Fruit fly (Drosophila melanogaster) whole organism, embryonic: Measurements from ENCODE around the gene cerv.

Source experiments
- Atf3 ChIP-seq: fragments of 200-800 bp; sonication (Bioruptor generic); optimal IDR thresholded peaks from 3 replicates; lab custom pipeline; 2016; ENCODE audit warnings: missing biosample characterization, missing genetic modification characterization
- Atf6 ChIP-seq: fragments of 200-800 bp; sonication (Bioruptor generic); IDR thresholded peaks from 2 replicates; pipeline ENCODE4 v1.3.6; 2022; ENCODE audit warnings: missing biosample characterization, missing genetic modification characterization
- BtbVII ChIP-seq: fragments of 200-800 bp; sonication (Bioruptor generic); optimal IDR thresholded peaks from 3 replicates; lab custom pipeline; 2017; ENCODE audit warnings: missing biosample characterization, mild to moderate bottlenecking, missing genetic modification characterization
- CG11696 ChIP-seq: fragments of 200-800 bp; sonication (Bioruptor generic); IDR thresholded peaks from 2 replicates; pipeline ENCODE4 v1.3.6; 2022; ENCODE audit warnings: missing biosample characterization, missing genetic modification characterization
- CG1233 ChIP-seq: fragments of 200-800 bp; sonication (Bioruptor generic); optimal IDR thresholded peaks from 4 replicates; lab custom pipeline; 2018; ENCODE audit warnings: missing biosample characterization, mild to moderate bottlenecking, missing genetic modification characterization
- CG13775 ChIP-seq: fragments of 200-800 bp; sonication (Bioruptor generic); optimal IDR thresholded peaks from 3 replicates; lab custom pipeline; 2017; ENCODE audit warnings: missing biosample characterization, mild to moderate bottlenecking, missing genetic modification characterization
- CG1603 ChIP-seq: fragments of 200-800 bp; sonication (Bioruptor generic); optimal IDR thresholded peaks from 2 replicates; lab custom pipeline; 2019; ENCODE audit warnings: missing biosample characterization, mild to moderate bottlenecking, missing genetic modification characterization, moderate library complexity
- CG1647 ChIP-seq: fragments of 200-800 bp; sonication (Bioruptor generic); optimal IDR thresholded peaks from 3 replicates; lab custom pipeline; 2016; ENCODE audit warnings: missing biosample characterization, missing genetic modification characterization
- CG16779 ChIP-seq: fragments of 200-800 bp; sonication (Bioruptor generic); IDR thresholded peaks from 2 replicates; pipeline ENCODE4 v1.3.6; 2022; ENCODE audit warnings: missing biosample characterization, missing genetic modification characterization
- CG17328 ChIP-seq: fragments of 200-800 bp; sonication (Bioruptor generic); IDR thresholded peaks from 2 replicates; pipeline ENCODE4 v1.3.6; 2022; ENCODE audit warnings: missing biosample characterization, missing genetic modification characterization
- CG17361 ChIP-seq: fragments of 200-800 bp; sonication (Bioruptor generic); IDR thresholded peaks from 3 replicates; pipeline ENCODE4 v1.3.6; 2022; ENCODE audit warnings: missing biosample characterization, missing genetic modification characterization
- CG17385 ChIP-seq: fragments of 200-800 bp; sonication (Bioruptor generic); optimal IDR thresholded peaks from 3 replicates; lab custom pipeline; 2018; ENCODE audit warnings: missing biosample characterization, mild to moderate bottlenecking, missing genetic modification characterization
- CG17912 ChIP-seq: fragments of 200-800 bp; sonication (Bioruptor generic); optimal IDR thresholded peaks from 2 replicates; lab custom pipeline; 2018; ENCODE audit warnings: missing biosample characterization, mild to moderate bottlenecking, missing genetic modification characterization
- CG18011 ChIP-seq: fragments of 200-800 bp; sonication (Bioruptor generic); optimal IDR thresholded peaks from 2 replicates; lab custom pipeline; 2017; ENCODE audit warnings: missing biosample characterization, missing genetic modification characterization, mild to moderate bottlenecking, moderate library complexity, missing genotype
- CG31388 ChIP-seq: fragments of 200-800 bp; sonication (Bioruptor generic); optimal IDR thresholded peaks from 2 replicates; lab custom pipeline; 2016; ENCODE audit warnings: missing biosample characterization, missing genetic modification characterization
- CG32532 ChIP-seq: fragments of 200-800 bp; sonication (Bioruptor generic); IDR thresholded peaks from 2 replicates; pipeline ENCODE4 v1.3.6; 2022; ENCODE audit warnings: missing biosample characterization, missing genetic modification characterization
- CG33557 ChIP-seq: fragments of 200-800 bp; sonication (Bioruptor generic); optimal IDR thresholded peaks from 2 replicates; lab custom pipeline; 2019; ENCODE audit warnings: missing biosample characterization, mild to moderate bottlenecking, missing genetic modification characterization, moderate library complexity
- CG4617 ChIP-seq: fragments of 200-800 bp; sonication (Bioruptor generic); optimal IDR thresholded peaks from 3 replicates; lab custom pipeline; 2016; ENCODE audit warnings: missing biosample characterization, missing genetic modification characterization, borderline replicate concordance
- CG5245 ChIP-seq: fragments of 200-800 bp; sonication (Bioruptor generic); optimal IDR thresholded peaks from 3 replicates; lab custom pipeline; 2016; ENCODE audit warnings: missing biosample characterization, missing genetic modification characterization
- CG6254 ChIP-seq: fragments of 200-800 bp; sonication (Bioruptor generic); optimal IDR thresholded peaks from 3 replicates; lab custom pipeline; 2017; ENCODE audit warnings: mild to moderate bottlenecking, missing biosample characterization, missing genetic modification reagents, missing genetic modification characterization
- CG6689 ChIP-seq: fragments of 200-800 bp; sonication (Bioruptor generic); IDR thresholded peaks from 2 replicates; pipeline ENCODE4 v1.3.6; 2022; ENCODE audit warnings: missing biosample characterization, missing genetic modification characterization
- CG6854 ChIP-seq: fragments of 200-800 bp; sonication (Bioruptor generic); optimal IDR thresholded peaks from 3 replicates; lab custom pipeline; 2017; ENCODE audit warnings: missing biosample characterization, mild to moderate bottlenecking, missing genetic modification characterization
- CG9797 ChIP-seq: fragments of 200-800 bp; sonication (Bioruptor generic); optimal IDR thresholded peaks from 3 replicates; lab custom pipeline; 2018; ENCODE audit warnings: missing biosample characterization, mild to moderate bottlenecking, missing genetic modification characterization
- Camta ChIP-seq: fragments of 200-800 bp; sonication (Bioruptor generic); optimal IDR thresholded peaks from 2 replicates; lab custom pipeline; 2016; ENCODE audit warnings: missing biosample characterization, missing genetic modification characterization
- D19A ChIP-seq: fragments of 200-800 bp; optimal IDR thresholded peaks from 3 replicates; lab custom pipeline; 2019; ENCODE audit warnings: missing biosample characterization, mild to moderate bottlenecking, missing genetic modification characterization, moderate library complexity
- Drgx ChIP-seq: fragments of 200-800 bp; sonication (Bioruptor generic); IDR thresholded peaks from 2 replicates; pipeline ENCODE4 v1.3.6; 2022; ENCODE audit warnings: missing biosample characterization, missing genetic modification characterization
- Eip74EF ChIP-seq, 2 experiments: fragments of 200-800 bp in 1 of 2; fragments of >200 bp in 1 of 2; sonication (Bioruptor generic) in 1 of 2; optimal IDR thresholded peaks; 2 replicates each; lab custom pipeline; 2017 to 2019; ENCODE audit warnings: missing biosample characterization in 2 of 2, missing genetic modification characterization in 2 of 2, mild to moderate bottlenecking in 1 of 2, moderate library complexity in 1 of 2
- Fer3 ChIP-seq: fragments of 200-800 bp; sonication (Bioruptor generic); optimal IDR thresholded peaks from 2 replicates; lab custom pipeline; 2018; ENCODE audit warnings: missing biosample characterization, mild to moderate bottlenecking, missing genetic modification characterization, moderate library complexity
- Gsc ChIP-seq: fragments of 200-800 bp; sonication (Bioruptor generic); IDR thresholded peaks from 2 replicates; pipeline ENCODE4 v1.3.6; 2022; ENCODE audit warnings: missing biosample characterization, missing genetic modification characterization
- Hmx ChIP-seq: fragments of 200-800 bp; sonication (Bioruptor generic); optimal IDR thresholded peaks from 2 replicates; lab custom pipeline; 2016; ENCODE audit warnings: missing biosample characterization, missing genetic modification characterization
- Hsf ChIP-seq: fragments of 200-800 bp; sonication (Bioruptor generic); optimal IDR thresholded peaks from 3 replicates; lab custom pipeline; 2016; ENCODE audit warnings: missing biosample characterization, missing genetic modification characterization
- Lhr ChIP-seq: fragments of 200-800 bp; sonication (Bioruptor generic); optimal IDR thresholded peaks from 3 replicates; lab custom pipeline; 2017; ENCODE audit warnings: mild to moderate bottlenecking, missing biosample characterization, missing genetic modification reagents, missing genetic modification characterization
- NFAT ChIP-seq: fragments of 200-800 bp; sonication (Bioruptor generic); IDR thresholded peaks from 2 replicates; pipeline ENCODE4 v1.3.6; 2022; ENCODE audit warnings: missing biosample characterization, missing genetic modification characterization
- Neu2 ChIP-seq: fragments of 200-800 bp; sonication (Bioruptor generic); optimal IDR thresholded peaks from 3 replicates; lab custom pipeline; 2016; ENCODE audit warnings: missing biosample characterization, missing genetic modification characterization, borderline replicate concordance
- PHDP ChIP-seq: fragments of 200-800 bp; sonication (Bioruptor generic); optimal IDR thresholded peaks from 3 replicates; lab custom pipeline; 2018; ENCODE audit warnings: missing biosample characterization, mild to moderate bottlenecking, missing genetic modification characterization, moderate library complexity
- Sry-β ChIP-seq: fragments of 200-800 bp; sonication (Bioruptor generic); optimal IDR thresholded peaks from 2 replicates; lab custom pipeline; 2018; ENCODE audit warnings: missing biosample characterization, mild to moderate bottlenecking, missing genetic modification characterization, moderate library complexity
- Ssrp ChIP-seq: fragments of 200-800 bp; sonication (Bioruptor generic); optimal IDR thresholded peaks from 2 replicates; lab custom pipeline; 2018; ENCODE audit warnings: missing biosample characterization, mild to moderate bottlenecking, missing genetic modification characterization, moderate library complexity
- Xrp1 ChIP-seq: fragments of 200-800 bp; sonication (Bioruptor generic); IDR thresholded peaks from 2 replicates; pipeline ENCODE4 v1.3.6; 2022; ENCODE audit warnings: missing biosample characterization, missing genetic modification characterization
- ab ChIP-seq: fragments of 200-800 bp; sonication (Bioruptor generic); optimal IDR thresholded peaks from 2 replicates; lab custom pipeline; 2016; ENCODE audit warnings: missing biosample characterization, missing genetic modification characterization
- bab2 ChIP-seq: fragments of 200-800 bp; sonication (Bioruptor generic); optimal IDR thresholded peaks from 2 replicates; lab custom pipeline; 2016; ENCODE audit warnings: missing biosample characterization, missing genetic modification characterization
- bigmax ChIP-seq: fragments of 200-800 bp; sonication (Bioruptor generic); optimal IDR thresholded peaks from 2 replicates; lab custom pipeline; 2018; ENCODE audit warnings: missing biosample characterization, mild to moderate bottlenecking, missing genetic modification characterization
- en ChIP-seq: fragments of 200-800 bp; sonication (Bioruptor generic); optimal IDR thresholded peaks from 2 replicates; lab custom pipeline; 2016; ENCODE audit warnings: missing biosample characterization, missing genetic modification characterization
- fd96Cb ChIP-seq: fragments of 200-800 bp; sonication (Bioruptor generic); optimal IDR thresholded peaks from 2 replicates; lab custom pipeline; 2018; ENCODE audit warnings: missing biosample characterization, mild to moderate bottlenecking, missing genetic modification characterization, moderate library complexity
- grau ChIP-seq: fragments of 200-800 bp; optimal IDR thresholded peaks from 3 replicates; lab custom pipeline; 2019; ENCODE audit warnings: missing biosample characterization, mild to moderate bottlenecking, missing genetic modification characterization, moderate library complexity
- mam ChIP-seq: fragments of 200-800 bp; sonication (Bioruptor generic); optimal IDR thresholded peaks from 3 replicates; lab custom pipeline; 2016; ENCODE audit warnings: missing biosample characterization, missing genetic modification characterization
- nmo ChIP-seq: fragments of 200-800 bp; sonication (Bioruptor generic); optimal IDR thresholded peaks from 2 replicates; lab custom pipeline; 2018; ENCODE audit warnings: missing biosample characterization, mild to moderate bottlenecking, missing genetic modification characterization, moderate library complexity
- pum ChIP-seq: fragments of 200-800 bp; sonication (Bioruptor generic); optimal IDR thresholded peaks from 2 replicates; lab custom pipeline; 2016; ENCODE audit warnings: missing biosample characterization, missing genetic modification characterization
- ro ChIP-seq: fragments of 200-800 bp; sonication (Bioruptor generic); IDR thresholded peaks from 2 replicates; pipeline ENCODE4 v1.3.6; 2022; ENCODE audit warnings: missing biosample characterization, missing genetic modification characterization
- slbo ChIP-seq: fragments of 200-800 bp; sonication (Bioruptor generic); IDR thresholded peaks from 2 replicates; pipeline ENCODE4 v1.3.6; 2022; ENCODE audit warnings: missing biosample characterization, missing genetic modification characterization
- slp2 ChIP-seq: fragments of 200-800 bp; sonication (Bioruptor generic); optimal IDR thresholded peaks from 2 replicates; lab custom pipeline; 2016; ENCODE audit warnings: missing biosample characterization, missing genetic modification characterization
- stwl ChIP-seq: fragments of 200-800 bp; sonication (Bioruptor generic); optimal IDR thresholded peaks from 3 replicates; lab custom pipeline; 2018; ENCODE audit warnings: missing biosample characterization, mild to moderate bottlenecking, missing genetic modification characterization, moderate library complexity

The cerv gene

dm6 chrX:15599697-15600096 is 21.7 kb upstream of the cerv start (continued):
- TF ChIP-seq CG18011 (GFP tag; lab: Kevin White, UChicago) (no peak), Atf6 (no peak), Hsf (GFP tag; lab: Kevin White, UChicago) (peak; percentile 62), D19A (tag; lab: Kevin White, UChicago) (peak; percentile 29), slbo (GFP tag; lab: Robert Waterston, UW) (peak; percentile 77), CG9797 (no peak), CG5245 (peak; percentile 22), Fer3 (tag; lab: Kevin White, UChicago) (peak; percentile 45), bigmax (no peak), pum (GFP tag; lab: Kevin White, UChicago) (peak; percentile 54), en (GFP tag; lab: Kevin White, UChicago) (peak; percentile 50), Eip74EF (GFP tag; optimal IDR thresholded peaks at IDR 0.05; lab: Kevin White, UChicago) (no peak), Xrp1 (GFP tag; lab: Robert Waterston, UW) (peak; percentile 48; the same call in 1 of the 2 replicates), CG32532 (GFP tag; lab: Robert Waterston, UW) (peak; percentile 57), BtbVII (GFP tag; lab: Kevin White, UChicago) (peak; percentile 29), stwl (no peak), CG17361 (GFP tag; lab: Robert Waterston, UW) (peak; percentile 53; the same call in 2 of the 3 replicates), ro (GFP tag; lab: Robert Waterston, UW) (peak; percentile 26; the same call in 1 of the 2 replicates), CG4617 (GFP tag; lab: Kevin White, UChicago) (no peak), CG1603 (tag; lab: Kevin White, UChicago) (peak; percentile 77), Hmx (GFP tag; lab: Kevin White, UChicago) (no peak), Camta (peak; percentile 16), PHDP (tag; lab: Kevin White, UChicago) (peak; percentile 55), nmo (peak; percentile 46), CG6689 (GFP tag; lab: Robert Waterston, UW) (peak; percentile 65), Gsc (GFP tag; lab: Robert Waterston, UW) (no peak), Lhr (no peak), Sry-β (GFP tag; lab: Kevin White, UChicago) (no peak), CG1233 (GFP tag; lab: Kevin White, UChicago) (peak; percentile 37), ab (GFP tag; lab: Kevin White, UChicago) (no peak), CG1647 (GFP tag; lab: Kevin White, UChicago) (peak; percentile 29), Drgx (peak; percentile 65; the same call in 1 of the 2 replicates), Ssrp (tag; lab: Kevin White, UChicago) (peak; percentile 27), CG6854 (GFP tag; lab: Kevin White, UChicago) (no peak), CG31388 (no peak), mam (peak; percentile 53), fd96Cb (tag; lab: Kevin White, UChicago) (peak; percentile 70), NFAT (GFP tag; lab: Robert Waterston, UW) (peak; percentile 58; the same call in 1 of the 2 replicates), CG6254 (no peak), bab2 (peak; percentile 24), grau (peak; percentile 68), CG17912 (no peak), CG11696 (GFP tag; lab: Robert Waterston, UW) (no peak), Neu2 (GFP tag; lab: Kevin White, UChicago) (no peak), CG17328 (peak; percentile 74), CG16779 (0 out of 2 replicates have a peak, but pooled peaks have one; percentile 46), CG13775 (GFP tag; lab: Kevin White, UChicago) (no peak), CG17385 (GFP tag; lab: Kevin White, UChicago) (peak; percentile 41), slp2 (GFP tag; lab: Kevin White, UChicago) (peak; percentile 49), CG33557 (GFP tag; lab: Kevin White, UChicago) (no peak), Atf3 (peak; percentile 34)
